Worm (Caenorhabditis elegans) whole organism, L4/young adult: ENCODE measurements around the gene C56A3.6.

Experiments used
- dao-5 ChIP-seq: sonication (generic microtip); optimal IDR thresholded peaks from 2 replicates; lab custom pipeline; 2016; ENCODE audit warnings: missing genotype, missing genetic modification characterization, moderate library complexity, missing compliant biosample characterization
- him-1 ChIP-seq: sonication (generic microtip); optimal IDR thresholded peaks from 2 replicates; lab custom pipeline; 2016; ENCODE audit warnings: missing genotype, missing genetic modification reagents, missing genetic modification characterization, missing compliant biosample characterization

ce11 chrV:13515115-13515514 lies 41.1 kb downstream of the C56A3.6 start, which contains the start of gene semi-1:
- TF ChIP-seq dao-5 (tag; lab: Kevin White, UChicago) (no peak), him-1 (tag; lab: Kevin White, UChicago) (no peak)
